Worm (Caenorhabditis elegans): ENCODE data around the gene F10B5.2.

The F10B5.2 gene

ce11 chrII:8157991-8158390, 13.4 kb downstream of the F10B5.2 start, which contains the start of gene pch-2:
pch-2 (plus strand) TSS chrII:8158349.
- TF ChIP-seq dpl-1 (GFP tag; optimal IDR thresholded peaks at IDR 0.05): peak; percentile 83 to 90 (median 89)
- no peak for TF ChIP-seq ets-5 (GFP tag; IDR thresholded peaks at IDR 0.05)
- TF ChIP-seq ceh-90 (tag; optimal IDR thresholded peaks at IDR 0.05): no peak
- TF ChIP-seq rnt-1 (tag; optimal IDR thresholded peaks at IDR 0.05): peak; percentile 66
- TF ChIP-seq nhr-12 (tag; optimal IDR thresholded peaks at IDR 0.05): no peak
- peak; percentile 61 for TF ChIP-seq mep-1 (tag; optimal IDR thresholded peaks at IDR 0.05)
- TF ChIP-seq xbp-1 (tag; optimal IDR thresholded peaks at IDR 0.05): peak; percentile 47
- peak; percentile 65 for TF ChIP-seq snu-23 (GFP tag; optimal IDR thresholded peaks at IDR 0.05)
- TF ChIP-seq unc-130 (tag; optimal IDR thresholded peaks at IDR 0.05): peak; percentile 3
- TF ChIP-seq elt-3 (tag; optimal IDR thresholded peaks at IDR 0.05): peak in 1 of 6 experiments; percentile 59
- TF ChIP-seq skn-1 (tag; optimal IDR thresholded peaks at IDR 0.05): peak; percentile 32
- TF ChIP-seq lin-14 (GFP tag; optimal IDR thresholded peaks at IDR 0.05): peak; percentile 45
- TF ChIP-seq nhr-47 (tag; optimal IDR thresholded peaks at IDR 0.05): peak; percentile 67
- TF ChIP-seq pag-3 (tag; optimal IDR thresholded peaks at IDR 0.05; ENCODE audit: borderline replicate concordance, insufficient read depth): no peak
- no peak for TF ChIP-seq sptf-1 (tag; optimal IDR thresholded peaks at IDR 0.05)
- TF ChIP-seq lin-13 (GFP tag; optimal IDR thresholded peaks at IDR 0.05): no peak
- peak; percentile 80 to 93 for TF ChIP-seq lsy-2 (tag; optimal IDR thresholded peaks at IDR 0.05)
- peak; percentile 29; the same call in 1 of the 2 replicates for TF ChIP-seq isw-1 (GFP tag; IDR thresholded peaks at IDR 0.05)
- TF ChIP-seq nhr-20 (tag; optimal IDR thresholded peaks at IDR 0.05): peak; percentile 61
- peak; percentile 75 for TF ChIP-seq nhr-85 (tag)
- TF ChIP-seq pax-3 (tag; optimal IDR thresholded peaks at IDR 0.05): no peak
- peak; percentile 48 for TF ChIP-seq nhr-90 (tag; optimal IDR thresholded peaks at IDR 0.05; ENCODE audit: poor library complexity)
- peak; percentile 62 for TF ChIP-seq lin-15B (tag; optimal IDR thresholded peaks at IDR 0.05)
- TF ChIP-seq C04F5.9 (tag; optimal IDR thresholded peaks at IDR 0.05): peak; percentile 64
- peak; percentile 70 for TF ChIP-seq nhr-71 (tag; optimal IDR thresholded peaks at IDR 0.05)
- peak; percentile 62 for TF ChIP-seq fkh-8 (tag; optimal IDR thresholded peaks at IDR 0.05)
- TF ChIP-seq nhr-77 (tag; optimal IDR thresholded peaks at IDR 0.05): peak; percentile 37
- peak; percentile 38 for TF ChIP-seq F16B12.6 (tag; optimal IDR thresholded peaks at IDR 0.05)
- peak; percentile 85 to 86 for TF ChIP-seq efl-1 (optimal IDR thresholded peaks at IDR 0.05)
- TF ChIP-seq efl-1 (GFP tag; optimal IDR thresholded peaks at IDR 0.05 in 1 of 2): peak; percentile 88 to 99
- peak; percentile 78 to 93 for TF ChIP-seq lin-35 (GFP tag; optimal IDR thresholded peaks at IDR 0.05)
- TF ChIP-seq nhr-19 (GFP tag; conservative IDR thresholded peaks at IDR 0.05): peak; percentile 46
- TF ChIP-seq swsn-7 (tag; optimal IDR thresholded peaks at IDR 0.05): peak; percentile 48
- TF ChIP-seq tbx-2 (tag; optimal IDR thresholded peaks at IDR 0.05): no peak
- TF ChIP-seq C16A3.4 (tag; optimal IDR thresholded peaks at IDR 0.05): peak; percentile 74
- peak; percentile 60 for TF ChIP-seq blmp-1 (tag; optimal IDR thresholded peaks at IDR 0.05)
- no peak for TF ChIP-seq fos-1 (tag; optimal IDR thresholded peaks at IDR 0.05)

ce11 chrII:8160916-8161315, 16.4 kb downstream of the F10B5.2 start:
- TF ChIP-seq sup-37 (GFP tag; optimal IDR thresholded peaks at IDR 0.05) (no peak), sox-4 (tag; optimal IDR thresholded peaks at IDR 0.05) (no peak), ceh-90 (tag; optimal IDR thresholded peaks at IDR 0.05) (no peak), nhr-20 (tag; optimal IDR thresholded peaks at IDR 0.05) (no peak), mdl-1 (tag; optimal IDR thresholded peaks at IDR 0.05) (no peak), vab-15 (tag; optimal IDR thresholded peaks at IDR 0.05) (no peak), irx-1 (tag; optimal IDR thresholded peaks at IDR 0.05) (no peak), lsy-2 (tag; optimal IDR thresholded peaks at IDR 0.05) (no peak), lir-3 (tag; optimal IDR thresholded peaks at IDR 0.05; ENCODE audit: poor library complexity) (no peak), unc-62 (GFP tag; optimal IDR thresholded peaks at IDR 0.05) (no peak)

All from whole organism, L1 larva.